Fruit fly (Drosophila melanogaster) whole organism, prepupa: ENCODE results near the gene Pcyt2.

Experiments
- Blimp-1 ChIP-seq: fragments of 200-800 bp; sonication (Bioruptor generic); optimal IDR thresholded peaks from 3 replicates; lab custom pipeline; 2017; ENCODE audit warnings: missing biosample characterization, missing genetic modification characterization, mild to moderate bottlenecking, moderate library complexity, missing genetic modification reagents
- CG10669 ChIP-seq: fragments of 200-800 bp; sonication (Bioruptor generic); optimal IDR thresholded peaks from 3 replicates; lab custom pipeline; 2018; ENCODE audit warnings: missing biosample characterization, mild to moderate bottlenecking, missing genetic modification characterization, moderate library complexity
- CG11294 ChIP-seq: fragments of 200-800 bp; sonication (Bioruptor generic); IDR thresholded peaks from 2 replicates; pipeline ENCODE4 v1.3.6; 2022; ENCODE audit warnings: missing biosample characterization, missing genetic modification characterization
- CG11762 ChIP-seq: fragments of 200-800 bp; sonication (Bioruptor generic); optimal IDR thresholded peaks from 3 replicates; lab custom pipeline; 2016; ENCODE audit warnings: missing biosample characterization, missing genetic modification characterization; ENCODE audit not compliant: insufficient read depth
- CG11902 ChIP-seq: fragments of 200-800 bp; sonication (Bioruptor generic); optimal IDR thresholded peaks from 3 replicates; lab custom pipeline; 2016; ENCODE audit warnings: missing biosample characterization, missing genetic modification characterization
- CG15336 ChIP-seq: fragments of 200-800 bp; sonication (Bioruptor generic); IDR thresholded peaks from 2 replicates; pipeline ENCODE4 v1.3.6; 2022; ENCODE audit warnings: missing biosample characterization, missing genetic modification characterization
- CG31627 ChIP-seq: fragments of 200-800 bp; sonication (Bioruptor generic); optimal IDR thresholded peaks from 3 replicates; lab custom pipeline; 2016; ENCODE audit warnings: missing biosample characterization, missing genetic modification characterization
- CG34406 ChIP-seq: fragments of 200-800 bp; sonication (Bioruptor generic); optimal IDR thresholded peaks from 3 replicates; lab custom pipeline; 2016; ENCODE audit warnings: missing biosample characterization, missing genetic modification characterization
- CG4318 ChIP-seq: fragments of 200-800 bp; sonication (Bioruptor generic); optimal IDR thresholded peaks from 3 replicates; lab custom pipeline; 2017; ENCODE audit warnings: missing biosample characterization, mild to moderate bottlenecking, missing genetic modification characterization
- CG6163 ChIP-seq: fragments of 200-800 bp; sonication (Bioruptor generic); IDR thresholded peaks from 3 replicates; pipeline ENCODE4 v1.3.6; 2022; ENCODE audit warnings: missing biosample characterization, missing genetic modification characterization
- CG6808 ChIP-seq: fragments of 200-800 bp; sonication (Bioruptor generic); optimal IDR thresholded peaks from 3 replicates; lab custom pipeline; 2017; ENCODE audit warnings: missing biosample characterization, missing genetic modification characterization, mild to moderate bottlenecking, moderate library complexity, missing genetic modification reagents
- CG6854 ChIP-seq: fragments of 200-800 bp; sonication (Bioruptor generic); optimal IDR thresholded peaks from 2 replicates; lab custom pipeline; 2017; ENCODE audit warnings: missing biosample characterization, mild to moderate bottlenecking, missing genetic modification characterization
- CG8119 ChIP-seq: fragments of 200-800 bp; sonication (Bioruptor generic); IDR thresholded peaks from 3 replicates; pipeline ENCODE4 v1.3.6; 2022; ENCODE audit warnings: missing biosample characterization, missing genetic modification characterization
- CG8632 ChIP-seq: fragments of 200-800 bp; sonication (Bioruptor generic); optimal IDR thresholded peaks from 3 replicates; lab custom pipeline; 2016; ENCODE audit warnings: missing biosample characterization, missing genetic modification characterization
- CG9139 ChIP-seq: fragments of 200-800 bp; sonication (Bioruptor generic); optimal IDR thresholded peaks from 3 replicates; lab custom pipeline; 2017; ENCODE audit warnings: missing biosample characterization, mild to moderate bottlenecking, missing genetic modification characterization
- Eip78C ChIP-seq: fragments of 200-800 bp; sonication (Bioruptor generic); peaks from one replicate; lab custom pipeline; 2016; ENCODE audit warnings: missing biosample characterization, missing genetic modification characterization
- Eip93F ChIP-seq: fragments of 200-800 bp; sonication (Bioruptor generic); optimal IDR thresholded peaks from 2 replicates; lab custom pipeline; 2016; ENCODE audit warnings: missing biosample characterization, mild to moderate bottlenecking, missing genetic modification characterization
- Ets21C ChIP-seq: fragments of 200-800 bp; sonication (Bioruptor generic); optimal IDR thresholded peaks from 3 replicates; lab custom pipeline; 2016; ENCODE audit warnings: missing biosample characterization, missing genetic modification characterization
- Ets96B ChIP-seq: fragments of 200-800 bp; optimal IDR thresholded peaks from 2 replicates; lab custom pipeline; 2019; ENCODE audit warnings: missing biosample characterization, mild to moderate bottlenecking, missing genetic modification characterization, moderate library complexity
- Gug ChIP-seq: fragments of 200-800 bp; sonication (Bioruptor generic); IDR thresholded peaks from 2 replicates; pipeline ENCODE4 v1.3.6; 2022; ENCODE audit warnings: missing biosample characterization, missing genetic modification characterization
- Hr39 ChIP-seq: fragments of 200-800 bp; sonication (Bioruptor generic); optimal IDR thresholded peaks from 2 replicates; lab custom pipeline; 2016; ENCODE audit warnings: missing biosample characterization, missing genetic modification characterization
- Hr4 ChIP-seq: fragments of 200-800 bp; sonication (Bioruptor generic); optimal IDR thresholded peaks from 3 replicates; lab custom pipeline; 2016; ENCODE audit warnings: missing biosample characterization, missing genetic modification characterization
- Lpt ChIP-seq: fragments of 200-800 bp; sonication (Bioruptor generic); optimal IDR thresholded peaks from 3 replicates; lab custom pipeline; 2016; ENCODE audit warnings: missing biosample characterization, missing genetic modification characterization
- Met ChIP-seq: fragments of 200-800 bp; sonication (Bioruptor generic); optimal IDR thresholded peaks from 3 replicates; lab custom pipeline; 2016; ENCODE audit warnings: missing biosample characterization, missing genetic modification characterization
- OdsH ChIP-seq: fragments of 200-800 bp; sonication (Bioruptor generic); optimal IDR thresholded peaks from 3 replicates; lab custom pipeline; 2016; ENCODE audit warnings: missing biosample characterization, missing genetic modification characterization
- Sox102F ChIP-seq: fragments of 200-800 bp; sonication (Bioruptor generic); optimal IDR thresholded peaks from 2 replicates; lab custom pipeline; 2016; ENCODE audit warnings: missing biosample characterization, mild to moderate bottlenecking, missing genetic modification characterization
- Sox14 ChIP-seq: fragments of 200-800 bp; sonication (Bioruptor generic); optimal IDR thresholded peaks from 3 replicates; lab custom pipeline; 2016; ENCODE audit warnings: missing biosample characterization, missing genetic modification characterization
- Sox15 ChIP-seq: fragments of 200-800 bp; sonication (Bioruptor generic); optimal IDR thresholded peaks from 3 replicates; lab custom pipeline; 2016; ENCODE audit warnings: missing biosample characterization, missing genetic modification characterization
- achi ChIP-seq: fragments of 200-800 bp; sonication (Bioruptor generic); optimal IDR thresholded peaks from 3 replicates; lab custom pipeline; 2016; ENCODE audit warnings: missing biosample characterization, missing genetic modification characterization
- cyc ChIP-seq: fragments of 200-800 bp; sonication (Bioruptor generic); optimal IDR thresholded peaks from 3 replicates; lab custom pipeline; 2016; ENCODE audit warnings: missing biosample characterization, missing genetic modification characterization
- dac ChIP-seq: fragments of 200-800 bp; sonication (Bioruptor generic); optimal IDR thresholded peaks from 2 replicates; lab custom pipeline; 2017; ENCODE audit warnings: missing biosample characterization, mild to moderate bottlenecking, missing genetic modification characterization
- eg ChIP-seq: fragments of 200-800 bp; sonication (Bioruptor generic); IDR thresholded peaks from 3 replicates; pipeline ENCODE4 v1.3.6; 2022; ENCODE audit warnings: missing biosample characterization, missing genetic modification characterization
- fd59A ChIP-seq: fragments of 200-800 bp; sonication (Bioruptor generic); optimal IDR thresholded peaks from 2 replicates; lab custom pipeline; 2017; ENCODE audit warnings: missing biosample characterization, mild to moderate bottlenecking, missing genetic modification characterization, missing genetic modification reagents
- fd85E ChIP-seq: fragments of 200-800 bp; sonication (Bioruptor generic); optimal IDR thresholded peaks from 3 replicates; lab custom pipeline; 2016; ENCODE audit warnings: missing biosample characterization, missing genetic modification characterization
- fkh ChIP-seq: fragments of 200-800 bp; sonication (Bioruptor generic); optimal IDR thresholded peaks from 3 replicates; lab custom pipeline; 2017; ENCODE audit warnings: missing biosample characterization, mild to moderate bottlenecking, missing genetic modification characterization, moderate library complexity
- lz ChIP-seq: fragments of 200-800 bp; sonication (Bioruptor generic); optimal IDR thresholded peaks from 3 replicates; lab custom pipeline; 2016; ENCODE audit warnings: missing biosample characterization, missing genetic modification characterization
- net ChIP-seq: fragments of 200-800 bp; sonication (Bioruptor generic); optimal IDR thresholded peaks from 3 replicates; lab custom pipeline; 2016; ENCODE audit warnings: missing biosample characterization, missing genetic modification characterization
- pdm3 ChIP-seq: fragments of 200-800 bp; sonication (Bioruptor generic); optimal IDR thresholded peaks from 3 replicates; lab custom pipeline; 2016; ENCODE audit warnings: missing biosample characterization, missing genetic modification characterization
- salr ChIP-seq, 2 experiments: fragments of 200-800 bp; sonication (Bioruptor generic); optimal IDR thresholded peaks; 3 replicates each; lab custom pipeline; 2016 to 2018; ENCODE audit warnings: missing biosample characterization in 2 of 2, missing genetic modification characterization in 2 of 2, mild to moderate bottlenecking in 1 of 2
- spab ChIP-seq: fragments of 200-800 bp; sonication (Bioruptor generic); optimal IDR thresholded peaks from 2 replicates; lab custom pipeline; 2017; ENCODE audit warnings: missing biosample characterization, mild to moderate bottlenecking, missing genetic modification characterization, missing genetic modification reagents
- ss ChIP-seq, 2 experiments: fragments of 200-800 bp; sonication (Bioruptor generic); optimal IDR thresholded peaks; 2 replicates in 1 of 2; 3 replicates in 1 of 2; lab custom pipeline; 2017 to 2018; ENCODE audit warnings: mild to moderate bottlenecking in 2 of 2, missing biosample characterization in 2 of 2, missing genetic modification characterization in 2 of 2, moderate library complexity in 1 of 2
- svp ChIP-seq: fragments of 200-800 bp; sonication (Bioruptor generic); peaks from one replicate; lab custom pipeline; 2016; ENCODE audit warnings: missing biosample characterization, missing genetic modification characterization
- topi ChIP-seq: fragments of 200-800 bp; sonication (Bioruptor generic); optimal IDR thresholded peaks from 3 replicates; lab custom pipeline; 2016; ENCODE audit warnings: missing biosample characterization, missing genetic modification characterization
- vri ChIP-seq: fragments of 200-800 bp; sonication (Bioruptor generic); optimal IDR thresholded peaks from 3 replicates; lab custom pipeline; 2016; ENCODE audit warnings: missing biosample characterization, mild to moderate bottlenecking, missing genetic modification characterization

The Pcyt2 gene

DNA sequence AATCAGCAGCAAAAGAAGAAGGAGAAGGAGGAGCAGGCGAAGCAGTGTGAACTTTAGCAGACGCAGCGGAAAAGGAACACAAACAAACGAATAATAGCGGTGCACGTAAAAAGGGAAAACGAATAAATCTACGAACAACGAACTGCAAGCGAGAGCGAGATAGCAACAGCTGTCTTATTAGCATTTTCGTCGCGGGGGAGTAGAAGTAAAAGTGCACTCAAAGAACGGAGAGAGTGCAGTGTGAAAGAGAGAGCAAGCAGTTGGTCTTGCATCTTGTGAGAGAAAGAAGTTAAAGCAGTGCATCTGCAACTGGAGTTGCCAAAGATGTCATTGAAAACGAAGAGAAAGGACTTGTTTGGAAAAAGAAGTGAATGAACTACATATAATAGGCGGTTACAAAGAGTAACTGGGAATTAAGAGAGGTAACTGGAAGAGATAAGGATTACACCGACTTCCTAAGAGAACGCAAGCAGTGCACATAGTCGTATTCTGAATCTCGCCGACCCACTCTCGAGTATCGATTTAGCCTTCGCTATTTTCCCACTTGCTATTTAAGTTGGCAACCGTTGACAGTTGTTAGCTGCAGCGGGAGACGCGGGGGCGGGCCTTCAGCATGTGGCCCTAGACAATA is 39.6 kb downstream of the Pcyt2 start (continued):
- TF ChIP-seq Sox15 = no peak
- TF ChIP-seq Gug (GFP tag; lab: Robert Waterston, UW) = no peak
- peak; percentile 31 for TF ChIP-seq Sox14 (GFP tag; lab: Kevin White, UChicago)

DNA sequence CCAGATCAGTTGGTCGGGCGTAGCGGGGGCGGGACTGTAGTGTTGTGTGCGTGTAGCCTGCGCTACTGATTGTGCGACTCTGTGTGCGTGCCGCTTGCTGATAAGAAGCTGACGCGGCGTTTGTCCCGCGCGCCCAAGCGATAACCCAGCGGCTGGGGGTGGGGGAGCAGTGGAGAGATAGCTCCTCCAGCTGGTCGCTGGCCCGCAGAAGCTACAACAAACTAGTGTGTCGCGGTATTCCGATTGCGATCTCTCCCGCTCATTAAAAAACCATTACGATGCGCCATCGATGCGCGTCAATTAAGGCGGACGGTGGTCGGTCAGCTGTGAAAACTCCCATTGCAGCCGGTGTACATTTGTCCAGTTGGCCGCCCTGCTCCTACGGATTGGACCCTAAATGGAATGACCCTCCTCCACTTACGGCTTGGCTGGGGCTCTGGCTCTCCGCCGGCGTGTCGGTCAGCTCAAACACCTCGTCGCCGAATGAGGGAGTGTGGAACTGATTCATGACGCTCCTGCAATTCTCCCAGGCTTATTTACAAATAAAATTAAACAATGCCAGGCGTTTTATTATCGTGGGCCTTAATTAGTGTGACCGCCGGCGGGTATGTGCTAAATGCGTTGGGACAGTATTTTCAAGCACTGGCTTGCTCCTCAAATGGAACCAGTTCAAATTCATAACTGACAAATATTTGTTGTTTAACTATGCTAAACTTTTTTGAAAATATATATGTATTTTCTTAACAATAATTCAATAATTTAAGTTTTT is 49.0 kb downstream of the Pcyt2 start, which contains the start of gene CG12104:
Gene CG12104 (minus strand): TSS at position 611 of the 769 bp plus-strand sequence.
- TF ChIP-seq OdsH = no peak
- no peak for TF ChIP-seq Ets21C
- TF ChIP-seq Sox102F (GFP tag; lab: Kevin White, UChicago) = no peak
- TF ChIP-seq dac (GFP tag; lab: Kevin White, UChicago) = no peak
- no peak for TF ChIP-seq CG6854
- TF ChIP-seq CG8632 = no peak
- TF ChIP-seq achi (GFP tag; lab: Kevin White, UChicago) = no peak
- no peak for TF ChIP-seq CG9139 (GFP tag; lab: Kevin White, UChicago)
- no peak for TF ChIP-seq CG11294 (GFP tag; lab: Robert Waterston, UW)
- TF ChIP-seq CG31627 (GFP tag; lab: Kevin White, UChicago) = no peak
- no peak for TF ChIP-seq topi
- no peak for TF ChIP-seq Blimp-1
- no peak for TF ChIP-seq CG8119 (GFP tag; lab: Robert Waterston, UW)
- TF ChIP-seq lz (GFP tag; lab: Kevin White, UChicago) = no peak
- no peak for TF ChIP-seq spab (GFP tag; lab: Kevin White, UChicago)
- TF ChIP-seq svp = peak; percentile 99
- TF ChIP-seq Ets96B (tag; lab: Kevin White, UChicago) = no peak
- TF ChIP-seq ss (GFP tag; optimal IDR thresholded peaks at IDR 0.05; lab: Kevin White, UChicago) = peak in 1 of 2 experiments; percentile 2
- TF ChIP-seq CG6163 = 0 out of 3 replicates have a peak, but pooled peaks have one; percentile 24
- TF ChIP-seq Lpt (GFP tag; lab: Kevin White, UChicago) = no peak
- no peak for TF ChIP-seq salr (GFP tag; optimal IDR thresholded peaks at IDR 0.05; lab: Kevin White, UChicago)
- no peak for TF ChIP-seq Gug (GFP tag; lab: Robert Waterston, UW)
- TF ChIP-seq fd85E (GFP tag; lab: Kevin White, UChicago) = no peak
- no peak for TF ChIP-seq fd59A (GFP tag; lab: Kevin White, UChicago)
- no peak for TF ChIP-seq Met (GFP tag; lab: Kevin White, UChicago)
- TF ChIP-seq Eip78C = peak; percentile 64
- no peak for TF ChIP-seq Eip93F (GFP tag; lab: Kevin White, UChicago)
- no peak for TF ChIP-seq CG34406 (GFP tag; lab: Kevin White, UChicago)
- no peak for TF ChIP-seq Hr4 (GFP tag; lab: Kevin White, UChicago)
- peak; percentile 77 for TF ChIP-seq fkh
- no peak for TF ChIP-seq CG4318 (GFP tag; lab: Kevin White, UChicago)
- no peak for TF ChIP-seq Hr39 (GFP tag; lab: Kevin White, UChicago)
- TF ChIP-seq Sox15 = no peak
- no peak for TF ChIP-seq vri (GFP tag; lab: Kevin White, UChicago)
- no peak for TF ChIP-seq net
- TF ChIP-seq eg (GFP tag; lab: Robert Waterston, UW) = 0 out of 3 replicates have a peak, but pooled peaks have one; percentile 30

DNA sequence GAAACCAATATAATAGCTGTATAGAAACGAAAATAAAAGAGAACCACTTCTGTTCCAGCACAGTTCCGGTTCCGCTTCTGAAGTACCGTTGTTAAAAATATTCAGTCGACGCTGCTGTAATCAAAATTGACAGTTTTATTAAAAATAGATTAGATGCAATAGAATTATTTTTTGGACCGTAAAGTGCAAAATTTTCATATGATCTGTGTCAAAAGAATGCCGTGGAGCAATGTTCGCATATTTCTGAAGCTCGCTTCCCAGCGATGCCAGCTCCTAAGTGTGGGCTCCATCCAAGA is 49.5 kb downstream of the Pcyt2 start, which contains the start of the genes CG18170 and CG33791:
Gene CG18170 (plus strand): TSS at position 122 of the 296 bp plus-strand sequence.
Gene CG33791 (plus strand): TSS at position 122 of the 296 bp plus-strand sequence.
- TF ChIP-seq Eip93F (GFP tag; lab: Kevin White, UChicago) (no peak), cyc (GFP tag; lab: Kevin White, UChicago) (no peak), Sox14 (GFP tag; lab: Kevin White, UChicago) (no peak), CG9139 (GFP tag; lab: Kevin White, UChicago) (no peak), Sox102F (GFP tag; lab: Kevin White, UChicago) (no peak), fd59A (GFP tag; lab: Kevin White, UChicago) (no peak), CG11902 (GFP tag; lab: Kevin White, UChicago) (no peak), CG11762 (GFP tag; lab: Kevin White, UChicago) (no peak), eg (GFP tag; lab: Robert Waterston, UW) (no peak), CG10669 (GFP tag; lab: Kevin White, UChicago) (no peak), Hr4 (GFP tag; lab: Kevin White, UChicago) (no peak), pdm3 (GFP tag; lab: Kevin White, UChicago) (no peak), salr (GFP tag; optimal IDR thresholded peaks at IDR 0.05; lab: Kevin White, UChicago) (no peak), CG15336 (no peak), ss (GFP tag; optimal IDR thresholded peaks at IDR 0.05; lab: Kevin White, UChicago) (no peak), fkh (no peak), CG6808 (GFP tag; lab: Kevin White, UChicago) (no peak)
